Worm (Caenorhabditis elegans) whole organism, L1 larva: ENCODE results near the gene ccch-5.

Experiments
- blmp-1 ChIP-seq: fragments of 150-350 bp; optimal IDR thresholded peaks from 2 replicates; lab custom pipeline; 2014; ENCODE audit warnings: missing biosample characterization, missing genetic modification characterization
- ceh-82 ChIP-seq, 3 experiments: fragments of 150-350 bp in 1 of 3; sonication (generic microtip) in 2 of 3; optimal IDR thresholded peaks; 2 replicates each; lab custom pipeline; 2014 to 2017; ENCODE audit warnings: missing biosample characterization in 3 of 3, missing genetic modification characterization in 3 of 3
- egl-13 ChIP-seq: sonication (generic microtip); optimal IDR thresholded peaks from 2 replicates; lab custom pipeline; 2016; ENCODE audit warnings: missing genotype, missing genetic modification reagents, missing genetic modification characterization, missing compliant biosample characterization
- grh-1 ChIP-seq: fragments of 200-800 bp; sonication (Bioruptor generic); IDR thresholded peaks from 2 replicates; pipeline ENCODE4 v1.3.6; 2022; ENCODE audit warnings: missing genetic modification reagents, missing genetic modification characterization, missing compliant biosample characterization
- lin-39 ChIP-seq: fragments of 150-350 bp; optimal IDR thresholded peaks from 2 replicates; lab custom pipeline; 2014; ENCODE audit warnings: missing biosample characterization, missing genetic modification reagents, missing genetic modification characterization
- lsy-2 ChIP-seq, 2 experiments: fragments of 150-350 bp; optimal IDR thresholded peaks; 2 replicates each; lab custom pipeline; 2014; ENCODE audit warnings: missing biosample characterization in 2 of 2, missing genetic modification characterization in 2 of 2
- pqm-1 ChIP-seq: sonication (generic microtip); optimal IDR thresholded peaks from 3 replicates; lab custom pipeline; 2017; ENCODE audit warnings: missing biosample characterization, missing genetic modification characterization
- sptf-1 ChIP-seq: fragments of 150-350 bp; optimal IDR thresholded peaks from 2 replicates; lab custom pipeline; 2014; ENCODE audit warnings: missing biosample characterization, missing genetic modification characterization
- unc-62 ChIP-seq: fragments of 150-350 bp; optimal IDR thresholded peaks from 2 replicates; lab custom pipeline; 2014; ENCODE audit warnings: missing biosample characterization, missing genetic modification reagents, missing genetic modification characterization

DNA sequence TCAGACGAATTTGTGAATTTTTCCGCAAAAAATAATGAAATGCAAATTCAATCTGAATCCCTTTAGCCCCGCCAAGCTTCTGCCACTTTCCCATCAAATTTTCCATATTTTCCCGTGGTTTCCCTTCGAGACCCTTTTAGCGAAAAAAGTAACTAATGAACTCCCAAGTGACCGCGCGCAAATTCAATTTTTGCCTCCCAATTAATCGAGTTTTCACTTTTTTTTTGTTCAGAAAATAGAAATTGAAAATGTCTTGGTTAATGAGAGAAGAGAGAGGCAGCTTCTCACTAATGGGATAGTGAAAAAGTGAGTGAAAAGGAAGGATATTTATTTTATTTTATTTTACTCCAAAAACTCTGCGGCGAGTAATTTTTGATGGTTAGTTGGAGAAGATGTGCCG is 40.7 kb downstream of the ccch-5 start:
- no peak for TF ChIP-seq sptf-1
- no peak for TF ChIP-seq lsy-2 (tag; optimal IDR thresholded peaks at IDR 0.05; lab: Kevin White, UChicago)
- no peak for TF ChIP-seq grh-1 (GFP tag; lab: Robert Waterston, UW)
- peak; percentile 3 for TF ChIP-seq blmp-1 (tag; lab: Kevin White, UChicago)
- TF ChIP-seq egl-13 (tag; lab: Kevin White, UChicago), result no peak
- no peak for TF ChIP-seq lin-39
- no peak for TF ChIP-seq unc-62
- TF ChIP-seq ceh-82 (tag; optimal IDR thresholded peaks at IDR 0.05; lab: Kevin White, UChicago), result no peak
- no peak for TF ChIP-seq pqm-1 (tag; lab: Kevin White, UChicago)
